Worm (Caenorhabditis elegans) whole organism, L4/young adult: ENCODE measurements around the gene R74.8.

Experiments
- W03F9.2 ChIP-seq: fragments of 150-350 bp; optimal IDR thresholded peaks from 2 replicates; lab custom pipeline; 2014; ENCODE audit warnings: missing biosample characterization, missing genetic modification characterization
- dao-5 ChIP-seq: sonication (generic microtip); optimal IDR thresholded peaks from 2 replicates; lab custom pipeline; 2016; ENCODE audit warnings: missing genotype, missing genetic modification characterization, moderate library complexity, missing compliant biosample characterization

- TF ChIP-seq W03F9.2 (no peak), dao-5 (tag; lab: Kevin White, UChicago) (no peak)
Observed at ce11 chrIII:4228841-4229240, 22.8 kb downstream of the R74.8 start, which contains the start of gene F43C1.5.
